Worm (Caenorhabditis elegans) whole organism, L3 larva: ENCODE results near the gene nmat-1.

Source experiments
- R02D3.7 ChIP-seq: fragments of 150-350 bp; optimal IDR thresholded peaks from 2 replicates; lab custom pipeline; 2014; ENCODE audit warnings: missing biosample characterization, missing genetic modification characterization
- ZK546.5 ChIP-seq: sonication (generic microtip); optimal IDR thresholded peaks from 2 replicates; lab custom pipeline; 2017; ENCODE audit warnings: missing biosample characterization, missing genetic modification characterization
- ama-1 ChIP-seq: fragments of 150-350 bp; optimal IDR thresholded peaks from 2 replicates; lab custom pipeline; 2018
- ceh-16 ChIP-seq: sonication (generic microtip); optimal IDR thresholded peaks from 2 replicates; lab custom pipeline; 2017; ENCODE audit warnings: missing biosample characterization, missing genetic modification characterization
- ceh-28 ChIP-seq: fragments of 150-350 bp; optimal IDR thresholded peaks from 2 replicates; lab custom pipeline; 2014; ENCODE audit warnings: missing biosample characterization, missing genetic modification reagents, missing genetic modification characterization
- ceh-82 ChIP-seq: fragments of 150-350 bp; optimal IDR thresholded peaks from 2 replicates; lab custom pipeline; 2014; ENCODE audit warnings: missing biosample characterization, missing genetic modification characterization
- ceh-9 ChIP-seq: sonication (generic microtip); optimal IDR thresholded peaks from 2 replicates; lab custom pipeline; 2018; ENCODE audit warnings: missing biosample characterization, missing genetic modification characterization
- daf-12 ChIP-seq: fragments of 150-350 bp; optimal IDR thresholded peaks from 2 replicates; lab custom pipeline; 2014; ENCODE audit warnings: missing biosample characterization, missing genetic modification reagents, missing genetic modification characterization
- egl-27 ChIP-seq: sonication (generic microtip); optimal IDR thresholded peaks from 4 replicates; lab custom pipeline; 2017; ENCODE audit warnings: missing biosample characterization, missing genetic modification reagents, missing genetic modification characterization
- egl-5 ChIP-seq: fragments of 150-350 bp; optimal IDR thresholded peaks from 2 replicates; lab custom pipeline; 2017; ENCODE audit warnings: missing biosample characterization, missing genetic modification reagents, missing genetic modification characterization, inconsistent platforms
- elt-2 ChIP-seq: sonication (generic microtip); optimal IDR thresholded peaks from 2 replicates; lab custom pipeline; 2016; ENCODE audit warnings: missing genetic modification reagents, mild to moderate bottlenecking, missing genetic modification characterization, missing compliant biosample characterization
- elt-3 ChIP-seq, 3 experiments: fragments of 150-350 bp in 1 of 3; sonication (generic microtip) in 2 of 3; optimal IDR thresholded peaks; 2 replicates in 2 of 3; 4 replicates in 1 of 3; lab custom pipeline; 2014 to 2017; ENCODE audit warnings: missing biosample characterization in 3 of 3, missing genetic modification characterization in 3 of 3
- eor-1 ChIP-seq, 2 experiments: fragments of 150-350 bp; optimal IDR thresholded peaks; 2 replicates each; lab custom pipeline; 2014 to 2018; ENCODE audit warnings: missing biosample characterization in 2 of 2, missing genetic modification characterization in 2 of 2
- fkh-10 ChIP-seq: sonication (generic microtip); optimal IDR thresholded peaks from 2 replicates; lab custom pipeline; 2017; ENCODE audit warnings: missing biosample characterization, missing genetic modification reagents, missing genetic modification characterization
- fkh-2 ChIP-seq: fragments of 150-350 bp; optimal IDR thresholded peaks from 2 replicates; lab custom pipeline; 2014; ENCODE audit warnings: missing biosample characterization, missing genetic modification reagents, missing genetic modification characterization
- hmg-11 ChIP-seq: sonication (generic microtip); optimal IDR thresholded peaks from 2 replicates; lab custom pipeline; 2016; ENCODE audit warnings: missing genetic modification characterization, missing compliant biosample characterization
- jun-1 ChIP-seq: fragments of 150-350 bp; optimal IDR thresholded peaks from 2 replicates; lab custom pipeline; 2014; ENCODE audit warnings: missing biosample characterization, missing genetic modification reagents, missing genetic modification characterization
- lin-15B ChIP-seq: fragments of 150-350 bp; optimal IDR thresholded peaks from 2 replicates; lab custom pipeline; 2014; ENCODE audit warnings: missing biosample characterization, missing genetic modification characterization
- lin-39 ChIP-seq: fragments of 150-350 bp; optimal IDR thresholded peaks from 2 replicates; lab custom pipeline; 2018; ENCODE audit warnings: missing biosample characterization, missing genetic modification reagents, missing genetic modification characterization
- lsy-12 ChIP-seq: sonication (generic microtip); optimal IDR thresholded peaks from 2 replicates; lab custom pipeline; 2016; ENCODE audit warnings: mild to moderate bottlenecking, missing genetic modification characterization, missing compliant biosample characterization
- mdl-1 ChIP-seq: fragments of 150-350 bp; optimal IDR thresholded peaks from 2 replicates; lab custom pipeline; 2014; ENCODE audit warnings: missing biosample characterization, missing genetic modification characterization
- mml-1 ChIP-seq: fragments of 150-350 bp; sonication (generic microtip); optimal IDR thresholded peaks from 3 replicates; lab custom pipeline; 2014; ENCODE audit warnings: missing biosample characterization, missing genetic modification characterization
- nfya-1 ChIP-seq: sonication (generic microtip); optimal IDR thresholded peaks from 2 replicates; lab custom pipeline; 2017; ENCODE audit warnings: missing genetic modification characterization, mild to moderate bottlenecking, missing compliant biosample characterization, antibody characterized with exemption, moderate library complexity; ENCODE audit not compliant: insufficient read depth
- nhr-11 ChIP-seq: fragments of 150-350 bp; optimal IDR thresholded peaks from 2 replicates; lab custom pipeline; 2014; ENCODE audit warnings: missing biosample characterization, missing genetic modification characterization
- nhr-12 ChIP-seq: fragments of 150-350 bp; optimal IDR thresholded peaks from 2 replicates; lab custom pipeline; 2014; ENCODE audit warnings: missing biosample characterization, missing genetic modification characterization
- nhr-67 ChIP-seq: fragments of 150-350 bp; optimal IDR thresholded peaks from 2 replicates; lab custom pipeline; 2014; ENCODE audit warnings: missing biosample characterization, missing genetic modification characterization
- nhr-76 ChIP-seq: fragments of 150-350 bp; sonication (generic microtip); optimal IDR thresholded peaks from 5 replicates; lab custom pipeline; 2014; ENCODE audit warnings: missing biosample characterization, missing genetic modification characterization
- nhr-77 ChIP-seq: fragments of 150-350 bp; optimal IDR thresholded peaks from 2 replicates; lab custom pipeline; 2014; ENCODE audit warnings: missing biosample characterization, missing genetic modification characterization
- pha-4 ChIP-seq: fragments of 150-350 bp; optimal IDR thresholded peaks from 2 replicates; lab custom pipeline; 2014; ENCODE audit warnings: missing biosample characterization, missing genetic modification reagents, missing genetic modification characterization
- pqm-1 ChIP-seq: fragments of 150-350 bp; optimal IDR thresholded peaks from 2 replicates; lab custom pipeline; 2017; ENCODE audit warnings: missing biosample characterization, missing genetic modification characterization, inconsistent platforms
- sea-2 ChIP-seq: fragments of 150-350 bp; sonication (generic microtip); optimal IDR thresholded peaks from 4 replicates; lab custom pipeline; 2014; ENCODE audit warnings: missing biosample characterization, missing genetic modification reagents, missing genetic modification characterization
- skn-1 ChIP-seq: fragments of 150-350 bp; optimal IDR thresholded peaks from 2 replicates; lab custom pipeline; 2014; ENCODE audit warnings: missing biosample characterization, missing genetic modification characterization
- snpc-4 ChIP-seq: fragments of 150-350 bp; optimal IDR thresholded peaks from 2 replicates; lab custom pipeline; 2014; ENCODE audit warnings: missing biosample characterization, missing genetic modification characterization
- unc-39 ChIP-seq: sonication (generic microtip); optimal IDR thresholded peaks from 4 replicates; lab custom pipeline; 2017; ENCODE audit warnings: missing biosample characterization, missing genetic modification characterization
- unc-62 ChIP-seq: fragments of 150-350 bp; sonication (generic microtip); optimal IDR thresholded peaks from 4 replicates; lab custom pipeline; 2014; ENCODE audit warnings: missing biosample characterization, missing genetic modification reagents, missing genetic modification characterization
- zag-1 ChIP-seq: fragments of 150-350 bp; optimal IDR thresholded peaks from 2 replicates; lab custom pipeline; 2014; ENCODE audit warnings: missing biosample characterization, missing genetic modification characterization
- ztf-11 ChIP-seq: fragments of 150-350 bp; optimal IDR thresholded peaks from 2 replicates; lab custom pipeline; 2014; ENCODE audit warnings: missing biosample characterization, missing genetic modification characterization

The nmat-1 gene

ce11 chrX:12037978-12038377 lies 20.1 kb upstream of the nmat-1 start:
- TF ChIP-seq ztf-11 (tag; lab: Kevin White, UChicago) (no peak), elt-2 (tag; lab: Kevin White, UChicago) (no peak), nhr-77 (tag; lab: Kevin White, UChicago) (no peak), ceh-16 (no peak), unc-39 (tag; lab: Kevin White, UChicago) (no peak)

DNA sequence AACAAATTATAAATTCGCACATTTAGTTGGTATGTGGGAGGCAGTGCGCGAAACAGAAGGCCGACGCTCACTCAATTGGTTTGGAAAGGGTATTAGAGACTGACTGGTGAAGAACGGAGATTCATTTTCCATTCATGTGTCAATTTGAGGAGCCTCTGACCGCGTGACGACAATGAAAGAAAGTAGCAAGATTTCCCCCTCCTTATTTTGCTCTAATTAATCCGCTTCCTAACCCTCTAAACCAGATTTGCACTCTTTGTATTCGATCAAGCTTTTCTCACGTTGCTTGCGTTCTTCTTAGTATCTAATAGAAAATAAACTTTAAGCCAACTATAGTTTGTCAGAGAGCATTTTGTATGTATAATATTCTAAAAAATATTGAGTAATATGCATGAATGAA lies 18.3 kb upstream of the nmat-1 start:
- TF ChIP-seq skn-1 (tag; lab: Kevin White, UChicago) (no peak), lsy-12 (no peak), zag-1 (no peak), mml-1 (tag; lab: Kevin White, UChicago) (no peak), mdl-1 (no peak), pha-4 (tag; lab: Kevin White, UChicago) (no peak), hmg-11 (no peak), sea-2 (no peak), pqm-1 (tag; lab: Kevin White, UChicago) (no peak), jun-1 (tag; lab: Kevin White, UChicago) (no peak), ceh-16 (no peak), ceh-9 (tag; lab: Kevin White, UChicago) (no peak), nhr-76 (tag; lab: Kevin White, UChicago) (no peak), fkh-2 (tag; lab: Kevin White, UChicago) (no peak), ZK546.5 (tag; lab: Kevin White, UChicago) (no peak)

DNA sequence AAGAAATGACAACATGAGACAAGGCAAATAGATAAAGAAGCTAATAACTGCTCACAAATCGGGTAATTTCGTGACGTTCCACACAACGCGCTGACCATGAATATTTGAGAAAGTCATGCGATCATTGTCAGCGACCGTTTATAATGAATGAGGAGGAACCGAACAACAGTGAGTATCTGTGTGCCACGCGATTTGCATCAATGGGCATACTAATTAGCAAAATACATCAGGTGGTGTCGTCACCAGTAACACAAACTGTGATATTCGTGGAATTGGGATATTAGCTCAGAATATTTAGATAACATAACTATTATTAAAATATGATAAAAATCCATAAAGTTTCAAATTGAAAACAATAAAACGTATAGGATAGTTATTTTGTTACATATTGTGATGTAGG lies 16.8 kb upstream of the nmat-1 start:
- TF ChIP-seq ceh-82 (tag; lab: Kevin White, UChicago) (no peak), snpc-4 (tag; lab: Kevin White, UChicago) (no peak), ZK546.5 (tag; lab: Kevin White, UChicago) (no peak), pqm-1 (tag; lab: Kevin White, UChicago) (no peak), jun-1 (tag; lab: Kevin White, UChicago) (no peak), egl-27 (tag; lab: Kevin White, UChicago) (no peak), ceh-28 (tag; lab: Kevin White, UChicago) (no peak), zag-1 (no peak)

DNA sequence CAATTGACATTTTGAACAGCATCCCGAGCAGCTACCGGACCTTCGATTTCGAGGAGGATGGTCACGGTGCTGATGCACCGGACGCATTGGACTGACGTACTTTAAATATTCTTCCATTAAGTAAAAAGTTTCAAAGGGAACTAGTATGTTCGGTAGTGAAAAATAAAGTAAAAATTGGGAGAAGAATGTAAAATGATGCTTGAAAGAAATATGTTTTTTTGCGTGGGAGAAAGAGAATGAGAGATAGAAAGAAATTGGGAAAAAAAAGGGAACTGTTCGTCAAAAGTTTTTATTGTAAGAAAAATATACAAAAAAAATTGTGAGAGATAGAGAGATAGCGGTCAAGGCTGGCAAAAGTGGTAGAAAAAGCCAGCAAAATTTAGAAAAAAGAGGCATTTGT lies 16.1 kb upstream of the nmat-1 start, which contains the start of gene tsp-20:
Gene tsp-20, minus strand, starts transcription at position 101 of the 400 bp plus-strand sequence.
- TF ChIP-seq mdl-1: no peak
- TF ChIP-seq egl-27 (tag; lab: Kevin White, UChicago): no peak
- no peak for TF ChIP-seq nhr-67
- no peak for TF ChIP-seq ceh-82 (tag; lab: Kevin White, UChicago)
- no peak for TF ChIP-seq lsy-12
- no peak for TF ChIP-seq ceh-16
- no peak for TF ChIP-seq eor-1 (tag; optimal IDR thresholded peaks at IDR 0.05; lab: Kevin White, UChicago)
- TF ChIP-seq mml-1 (tag; lab: Kevin White, UChicago): no peak
- no peak for TF ChIP-seq nhr-11 (tag; lab: Kevin White, UChicago)
- no peak for TF ChIP-seq unc-62 (GFP tag; lab: Kevin White, UChicago)
- TF ChIP-seq egl-5 (tag; lab: Kevin White, UChicago): no peak
- TF ChIP-seq R02D3.7: no peak
- TF ChIP-seq unc-39 (tag; lab: Kevin White, UChicago): no peak
- no peak for TF ChIP-seq nhr-12 (tag; lab: Kevin White, UChicago)
- TF ChIP-seq pqm-1 (tag; lab: Kevin White, UChicago): no peak
- no peak for TF ChIP-seq lin-39
- no peak for TF ChIP-seq daf-12 (tag; lab: Kevin White, UChicago)
- no peak for TF ChIP-seq zag-1
- no peak for TF ChIP-seq fkh-10 (GFP tag; lab: Kevin White, UChicago)
- TF ChIP-seq nhr-76 (tag; lab: Kevin White, UChicago): no peak

- TF ChIP-seq nhr-11 (tag; lab: Kevin White, UChicago) (no peak), mdl-1 (no peak), pqm-1 (tag; lab: Kevin White, UChicago) (no peak), hmg-11 (no peak), ama-1 (no peak), lin-15B (tag; lab: Kevin White, UChicago) (no peak), elt-3 (tag; optimal IDR thresholded peaks at IDR 0.05; lab: Kevin White, UChicago) (no peak), nfya-1 (no peak), mml-1 (tag; lab: Kevin White, UChicago) (no peak), sea-2 (no peak), zag-1 (no peak)
Measured at ce11 chrX:12025070-12025789, 7.4 kb upstream of the nmat-1 start, which contains the start of gene B0198.2. B0198.2 (plus strand) TSS chrX:12025739.
